Worm (Caenorhabditis elegans) whole organism, young adult: Measurements from ENCODE around the gene F09C6.14.

Source experiments
- D2030.7 ChIP-seq: fragments of 200-800 bp; sonication (Bioruptor generic); IDR thresholded peaks from 2 replicates; pipeline ENCODE4 v1.3.6; 2022; ENCODE audit warnings: missing genetic modification reagents, missing genetic modification characterization, missing compliant biosample characterization
- F57A8.1 ChIP-seq: fragments of 200-800 bp; sonication (Bioruptor generic); optimal IDR thresholded peaks from 2 replicates; lab custom pipeline; 2018; ENCODE audit warnings: mild to moderate bottlenecking, missing genetic modification characterization, moderate library complexity, missing compliant biosample characterization
- ama-1 ChIP-seq, 3 experiments: fragments of 150-350 bp in 1 of 3; sonication (generic microtip) in 2 of 3; optimal IDR thresholded peaks; 2 replicates each; lab custom pipeline; 2014 to 2018; ENCODE audit warnings: missing biosample characterization in 2 of 3, missing genetic modification characterization in 2 of 3, missing genetic modification reagents in 2 of 3
- ets-4 ChIP-seq: fragments of 200-800 bp; sonication (Bioruptor generic); optimal IDR thresholded peaks from 2 replicates; lab custom pipeline; 2018; ENCODE audit warnings: mild to moderate bottlenecking, missing genetic modification characterization, missing compliant biosample characterization
- him-1 ChIP-seq: sonication (generic microtip); optimal IDR thresholded peaks from 2 replicates; lab custom pipeline; 2016; ENCODE audit warnings: missing genotype, missing genetic modification reagents, missing genetic modification characterization, missing compliant biosample characterization
- lin-26 ChIP-seq: fragments of 200-800 bp; sonication (Bioruptor generic); IDR thresholded peaks from 2 replicates; pipeline ENCODE4 v1.3.6; 2022; ENCODE audit warnings: missing genetic modification reagents, missing genetic modification characterization, missing compliant biosample characterization
- madf-6 ChIP-seq: fragments of 200-800 bp; sonication (Bioruptor generic); IDR thresholded peaks from 2 replicates; pipeline ENCODE4 v1.3.6; 2022; ENCODE audit warnings: missing genetic modification reagents, missing genetic modification characterization, missing compliant biosample characterization
- nfya-1 ChIP-seq: sonication (generic microtip); optimal IDR thresholded peaks from 2 replicates; lab custom pipeline; 2017; ENCODE audit warnings: antibody characterized with exemption, missing compliant biosample characterization, missing genetic modification characterization, borderline replicate concordance; ENCODE audit not compliant: insufficient read depth
- snpc-4 ChIP-seq, 5 experiments: fragments of 150-350 bp in 1 of 5; sonication (generic microtip) in 4 of 5; optimal IDR thresholded peaks; 2 replicates each; lab custom pipeline; 2014 to 2018; ENCODE audit warnings: missing genetic modification characterization in 5 of 5, missing biosample characterization in 3 of 5, antibody characterized with exemption in 2 of 5, mild to moderate bottlenecking in 2 of 5, missing compliant biosample characterization in 2 of 5, missing genotype in 2 of 5, moderate library complexity in 2 of 5, missing genetic modification reagents in 1 of 5
- zim-3 ChIP-seq: sonication (generic microtip); optimal IDR thresholded peaks from 2 replicates; lab custom pipeline; 2017; ENCODE audit warnings: mild to moderate bottlenecking, missing genetic modification characterization, moderate library complexity, missing compliant biosample characterization

DNA sequence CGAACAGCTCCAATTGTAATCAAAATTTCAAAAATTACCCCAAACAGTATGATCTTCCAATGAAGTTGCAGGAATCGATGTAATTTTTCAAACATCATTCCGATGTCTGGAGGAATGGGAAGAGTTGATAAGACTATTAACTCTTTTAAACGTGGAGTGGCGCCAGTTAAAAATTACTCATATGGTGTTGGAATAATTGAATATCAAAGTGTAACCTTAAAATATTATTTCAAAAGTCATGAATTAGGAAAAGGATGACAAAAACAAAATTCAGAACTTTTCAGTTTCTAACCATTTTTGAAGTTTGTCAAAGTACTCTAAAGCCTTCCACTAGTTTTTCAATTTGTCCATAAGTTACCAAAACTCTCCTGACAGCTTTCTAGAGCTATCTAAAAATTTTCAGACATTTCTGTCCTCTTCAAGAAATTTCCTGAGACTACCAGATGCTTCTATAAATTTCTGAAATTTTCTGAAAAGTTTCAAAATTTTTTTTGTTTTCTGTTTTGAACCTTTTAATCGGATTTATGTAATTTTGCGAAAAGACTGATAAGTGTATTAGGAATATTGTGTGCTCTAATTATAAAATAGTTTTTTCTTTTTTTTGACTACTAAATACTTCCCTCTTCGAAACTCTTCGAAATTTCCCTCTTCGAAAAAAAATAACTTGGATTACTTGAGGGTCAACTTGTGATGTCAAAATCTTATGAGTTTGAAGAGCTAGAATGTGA, 26.7 kb upstream of the F09C6.14 start, which contains the start of the genes clec-35 and clec-27:
- no peak for TF ChIP-seq ama-1 (optimal IDR thresholded peaks at IDR 0.05; lab: Kevin White, UChicago)
- no peak for TF ChIP-seq ama-1 (GFP tag; optimal IDR thresholded peaks at IDR 0.05; lab: Kevin White, UChicago)
- TF ChIP-seq madf-6 = no peak
- no peak for TF ChIP-seq nfya-1 (tag; lab: Kevin White, UChicago)
- no peak for TF ChIP-seq snpc-4 (GFP tag; optimal IDR thresholded peaks at IDR 0.05; lab: Kevin White, UChicago)
- no peak for TF ChIP-seq snpc-4 (tag; optimal IDR thresholded peaks at IDR 0.05; lab: Kevin White, UChicago)
- no peak for TF ChIP-seq him-1 (tag; lab: Kevin White, UChicago)
- TF ChIP-seq F57A8.1 (GFP tag; lab: Kevin White, UChicago) = no peak
- no peak for TF ChIP-seq zim-3 (tag; lab: Kevin White, UChicago)
- TF ChIP-seq lin-26 (GFP tag; lab: Robert Waterston, UW) = no peak
- TF ChIP-seq ets-4 = no peak
- no peak for TF ChIP-seq D2030.7 (GFP tag; lab: Robert Waterston, UW)
